Fruit fly (Drosophila melanogaster) whole organism, pupa: ENCODE results near the gene TfAP-2.
A peak's percentile ranks its signal among the peaks of the same experiment; 100 is the strongest.

ENCODE experiments used
- CG10348 ChIP-seq: fragments of 200-800 bp; sonication (Bioruptor generic); IDR thresholded peaks from 2 replicates; pipeline ENCODE4 v1.3.6; 2022; ENCODE audit warnings: missing biosample characterization, missing genetic modification characterization
- CG12605 ChIP-seq: fragments of 200-800 bp; sonication (Bioruptor generic); IDR thresholded peaks from 2 replicates; pipeline ENCODE4 v1.3.6; 2022; ENCODE audit warnings: missing biosample characterization, missing genetic modification characterization
- CG13204 ChIP-seq: fragments of 200-800 bp; sonication (Bioruptor generic); optimal IDR thresholded peaks from 2 replicates; lab custom pipeline; 2018; ENCODE audit warnings: missing biosample characterization, mild to moderate bottlenecking, missing genetic modification characterization, moderate library complexity
- CG14655 ChIP-seq: fragments of 200-800 bp; sonication (Bioruptor generic); optimal IDR thresholded peaks from 3 replicates; lab custom pipeline; 2017; ENCODE audit warnings: mild to moderate bottlenecking, missing biosample characterization, missing genetic modification reagents, missing genetic modification characterization
- CG15710 ChIP-seq: fragments of 200-800 bp; sonication (Bioruptor generic); optimal IDR thresholded peaks from 2 replicates; lab custom pipeline; 2018; ENCODE audit warnings: missing biosample characterization, mild to moderate bottlenecking, missing genetic modification characterization, moderate library complexity
- CG17806 ChIP-seq: fragments of 200-800 bp; sonication (Bioruptor generic); optimal IDR thresholded peaks from 2 replicates; lab custom pipeline; 2018; ENCODE audit warnings: missing biosample characterization, mild to moderate bottlenecking, missing genetic modification characterization, moderate library complexity
- CG32121 ChIP-seq: fragments of 200-800 bp; sonication (Bioruptor generic); IDR thresholded peaks from 2 replicates; pipeline ENCODE4 v1.3.6; 2022; ENCODE audit warnings: missing biosample characterization, missing genetic modification characterization
- CG34367 ChIP-seq: fragments of 200-800 bp; sonication (Bioruptor generic); optimal IDR thresholded peaks from 2 replicates; lab custom pipeline; 2018; ENCODE audit warnings: missing biosample characterization, mild to moderate bottlenecking, missing genetic modification characterization
- CG4496 ChIP-seq: fragments of 200-800 bp; sonication (Bioruptor generic); IDR thresholded peaks from 3 replicates; pipeline ENCODE4 v1.3.6; 2022; ENCODE audit warnings: missing biosample characterization, missing genetic modification characterization
- CG8159 ChIP-seq: fragments of 200-800 bp; sonication (Bioruptor generic); optimal IDR thresholded peaks from 3 replicates; lab custom pipeline; 2018; ENCODE audit warnings: missing biosample characterization, mild to moderate bottlenecking, missing genetic modification characterization, moderate library complexity
- CG8301 ChIP-seq: fragments of 200-800 bp; sonication (Bioruptor generic); optimal IDR thresholded peaks from 2 replicates; lab custom pipeline; 2018; ENCODE audit warnings: missing biosample characterization, mild to moderate bottlenecking, missing genetic modification characterization
- CG9948 ChIP-seq: fragments of 200-800 bp; sonication (Bioruptor generic); optimal IDR thresholded peaks from 2 replicates; lab custom pipeline; 2018; ENCODE audit warnings: missing biosample characterization, mild to moderate bottlenecking, missing genetic modification characterization, moderate library complexity
- D1 ChIP-seq: fragments of 200-800 bp; sonication (Bioruptor generic); optimal IDR thresholded peaks from 2 replicates; lab custom pipeline; 2018; ENCODE audit warnings: missing biosample characterization, mild to moderate bottlenecking, missing genetic modification characterization, moderate library complexity
- EcR ChIP-seq: fragments of 200-800 bp; sonication (Bioruptor generic); optimal IDR thresholded peaks from 3 replicates; lab custom pipeline; 2019; ENCODE audit warnings: missing biosample characterization, missing genetic modification characterization, mild to moderate bottlenecking, moderate library complexity, missing genetic modification reagents
- Ets98B ChIP-seq: fragments of 200-800 bp; sonication (Bioruptor generic); IDR thresholded peaks from 2 replicates; pipeline ENCODE4 v1.3.6; 2022; ENCODE audit warnings: missing biosample characterization, missing genetic modification characterization
- Pif1A ChIP-seq: fragments of 200-800 bp; sonication (Bioruptor generic); optimal IDR thresholded peaks from 3 replicates; lab custom pipeline; 2016; ENCODE audit warnings: missing biosample characterization, missing genetic modification characterization
- Pif1B ChIP-seq: fragments of 200-800 bp; sonication (Bioruptor generic); optimal IDR thresholded peaks from 3 replicates; lab custom pipeline; 2016; ENCODE audit warnings: missing biosample characterization, missing genetic modification characterization
- Snoo ChIP-seq: fragments of 200-800 bp; sonication (Bioruptor generic); optimal IDR thresholded peaks from 3 replicates; lab custom pipeline; 2017; ENCODE audit warnings: missing biosample characterization, mild to moderate bottlenecking, missing genetic modification characterization, inconsistent platforms
- fd96Ca ChIP-seq: fragments of 200-800 bp; sonication (Bioruptor generic); IDR thresholded peaks from 3 replicates; pipeline ENCODE4 v1.3.6; 2022; ENCODE audit warnings: missing biosample characterization, missing genetic modification characterization
- gl ChIP-seq: fragments of 200-800 bp; sonication (Bioruptor generic); optimal IDR thresholded peaks from 2 replicates; lab custom pipeline; 2018; ENCODE audit warnings: missing biosample characterization, mild to moderate bottlenecking, missing genetic modification characterization
- rn ChIP-seq: fragments of 200-800 bp; sonication (Bioruptor generic); IDR thresholded peaks from 2 replicates; pipeline ENCODE4 v1.3.6; 2022; ENCODE audit warnings: missing biosample characterization, missing genetic modification characterization

The TfAP-2 gene

dm6 chr3L:21634152-21634689, 47.6 kb downstream of the TfAP-2 start, which contains the start of gene MED1:
MED1 (minus strand) TSS chr3L:21634446.
- TF ChIP-seq Ets98B (no peak), Pif1B (GFP tag; lab: Kevin White, UChicago) (no peak)

dm6 chr3L:21635208-21635607, 48.6 kb downstream of the TfAP-2 start, which contains the start of gene ORMDL:
ORMDL (plus strand) TSS chr3L:21635305.
- TF ChIP-seq CG13204 (GFP tag; lab: Kevin White, UChicago) (no peak), CG10348 (no peak), CG8159 (tag; lab: Kevin White, UChicago) (no peak), fd96Ca (GFP tag; lab: Robert Waterston, UW) (no peak), CG14655 (GFP tag; lab: Kevin White, UChicago) (no peak), Snoo (tag; lab: Kevin White, UChicago) (no peak), CG34367 (tag; lab: Kevin White, UChicago) (no peak), D1 (tag; lab: Kevin White, UChicago) (no peak), gl (tag; lab: Kevin White, UChicago) (no peak), EcR (GFP tag; lab: Kevin White, UChicago) (no peak), CG32121 (no peak), CG17806 (tag; lab: Kevin White, UChicago) (no peak), CG9948 (tag; lab: Kevin White, UChicago) (no peak)

- TF ChIP-seq Pif1A (GFP tag; lab: Kevin White, UChicago), result no peak
- no peak for TF ChIP-seq gl (tag; lab: Kevin White, UChicago)
- TF ChIP-seq EcR (GFP tag; lab: Kevin White, UChicago), result no peak
- TF ChIP-seq CG8301, result no peak
- TF ChIP-seq CG32121, result no peak
- no peak for TF ChIP-seq CG12605 (GFP tag; lab: Robert Waterston, UW)
- TF ChIP-seq D1 (tag; lab: Kevin White, UChicago), result no peak
- TF ChIP-seq CG15710 (tag; lab: Kevin White, UChicago), result no peak
- TF ChIP-seq CG10348, result no peak
- no peak for TF ChIP-seq rn
- no peak for TF ChIP-seq Snoo (tag; lab: Kevin White, UChicago)
- TF ChIP-seq CG14655 (GFP tag; lab: Kevin White, UChicago), result no peak
- TF ChIP-seq fd96Ca (GFP tag; lab: Robert Waterston, UW), result no peak
- TF ChIP-seq CG4496 (GFP tag; lab: Robert Waterston, UW), result no peak
- no peak for TF ChIP-seq CG8159 (tag; lab: Kevin White, UChicago)
- no peak for TF ChIP-seq Ets98B
- TF ChIP-seq CG13204 (GFP tag; lab: Kevin White, UChicago), result no peak
- TF ChIP-seq Pif1B (GFP tag; lab: Kevin White, UChicago), result no peak
Observed at dm6 chr3L:21636265-21636993, 49.8 kb downstream of the TfAP-2 start, which contains the start of gene CG32444. CG32444 (plus strand) TSS chr3L:21636947.

dm6 chr3L:21639059-21639458, 52.4 kb downstream of the TfAP-2 start, which contains the start of gene CG32445:
CG32445 (plus strand) TSS chr3L:21639359.
- TF ChIP-seq EcR (GFP tag; lab: Kevin White, UChicago), result no peak
- TF ChIP-seq CG4496 (GFP tag; lab: Robert Waterston, UW), result no peak
- TF ChIP-seq CG17806 (tag; lab: Kevin White, UChicago), result no peak
- no peak for TF ChIP-seq CG14655 (GFP tag; lab: Kevin White, UChicago)
- no peak for TF ChIP-seq CG15710 (tag; lab: Kevin White, UChicago)
- no peak for TF ChIP-seq CG34367 (tag; lab: Kevin White, UChicago)
- TF ChIP-seq Snoo (tag; lab: Kevin White, UChicago), result no peak
- no peak for TF ChIP-seq CG9948 (tag; lab: Kevin White, UChicago)
- no peak for TF ChIP-seq CG10348
- no peak for TF ChIP-seq Ets98B
- no peak for TF ChIP-seq fd96Ca (GFP tag; lab: Robert Waterston, UW)
- no peak for TF ChIP-seq rn
- TF ChIP-seq gl (tag; lab: Kevin White, UChicago), result no peak
- TF ChIP-seq CG12605 (GFP tag; lab: Robert Waterston, UW), result no peak
- no peak for TF ChIP-seq D1 (tag; lab: Kevin White, UChicago)
- no peak for TF ChIP-seq CG8159 (tag; lab: Kevin White, UChicago)
- no peak for TF ChIP-seq CG13204 (GFP tag; lab: Kevin White, UChicago)
- TF ChIP-seq Pif1B (GFP tag; lab: Kevin White, UChicago), result no peak
- TF ChIP-seq CG32121, result no peak

- TF ChIP-seq CG4496 (GFP tag; lab: Robert Waterston, UW), result peak; percentile 64; the same call in 2 of the 3 replicates
- peak; percentile 16 for TF ChIP-seq CG17806 (tag; lab: Kevin White, UChicago)
- TF ChIP-seq CG34367 (tag; lab: Kevin White, UChicago), result peak; percentile 14
- TF ChIP-seq CG12605 (GFP tag; lab: Robert Waterston, UW), result peak; percentile 51; the same call in 1 of the 2 replicates
- no peak for TF ChIP-seq CG10348
- TF ChIP-seq CG9948 (tag; lab: Kevin White, UChicago), result no peak
- peak; percentile 17 for TF ChIP-seq CG15710 (tag; lab: Kevin White, UChicago)
- TF ChIP-seq CG8301, result no peak
- no peak for TF ChIP-seq Pif1B (GFP tag; lab: Kevin White, UChicago)
- TF ChIP-seq CG13204 (GFP tag; lab: Kevin White, UChicago), result no peak
- TF ChIP-seq fd96Ca (GFP tag; lab: Robert Waterston, UW), result peak; percentile 29; the same call in 1 of the 3 replicates
- TF ChIP-seq EcR (GFP tag; lab: Kevin White, UChicago), result peak; percentile 58
- TF ChIP-seq CG32121, result no peak; the same call in 1 of the 2 replicates
- no peak for TF ChIP-seq rn
- TF ChIP-seq CG14655 (GFP tag; lab: Kevin White, UChicago), result no peak
- peak; percentile 37 for TF ChIP-seq gl (tag; lab: Kevin White, UChicago)
- TF ChIP-seq CG8159 (tag; lab: Kevin White, UChicago), result peak; percentile 17
- TF ChIP-seq Ets98B, result no peak
- TF ChIP-seq Pif1A (GFP tag; lab: Kevin White, UChicago), result no peak
- TF ChIP-seq D1 (tag; lab: Kevin White, UChicago), result no peak
- TF ChIP-seq Snoo (tag; lab: Kevin White, UChicago), result peak; percentile 7
Observed at dm6 chr3L:21640815-21641214, 54.2 kb downstream of the TfAP-2 start, which contains the start of gene Atox1. Atox1 (plus strand) TSS chr3L:21640995.
